Worm (Caenorhabditis elegans): ENCODE measurements around the gene sre-54.

- TF ChIP-seq K12H6.12 (tag; optimal IDR thresholded peaks at IDR 0.05): no peak
- no peak for TF ChIP-seq D2030.7 (GFP tag; IDR thresholded peaks at IDR 0.05)
These were observed 20.4 kb downstream of the sre-54 start for ce11 chrII:12353104-12353503.
